Fruit fly (Drosophila melanogaster) whole organism, prepupa: ENCODE results near the gene ghi.

Source experiments
- CG10631 ChIP-seq: fragments of 200-800 bp; sonication (Bioruptor generic); optimal IDR thresholded peaks from 2 replicates; lab custom pipeline; 2016; ENCODE audit warnings: missing biosample characterization, missing genetic modification characterization
- CG10669 ChIP-seq: fragments of 200-800 bp; sonication (Bioruptor generic); optimal IDR thresholded peaks from 3 replicates; lab custom pipeline; 2018; ENCODE audit warnings: missing biosample characterization, mild to moderate bottlenecking, missing genetic modification characterization, moderate library complexity
- CG11294 ChIP-seq: fragments of 200-800 bp; sonication (Bioruptor generic); IDR thresholded peaks from 2 replicates; pipeline ENCODE4 v1.3.6; 2022; ENCODE audit warnings: missing biosample characterization, missing genetic modification characterization
- CG11762 ChIP-seq: fragments of 200-800 bp; sonication (Bioruptor generic); optimal IDR thresholded peaks from 3 replicates; lab custom pipeline; 2016; ENCODE audit warnings: missing biosample characterization, missing genetic modification characterization; ENCODE audit not compliant: insufficient read depth
- CG11902 ChIP-seq: fragments of 200-800 bp; sonication (Bioruptor generic); optimal IDR thresholded peaks from 3 replicates; lab custom pipeline; 2016; ENCODE audit warnings: missing biosample characterization, missing genetic modification characterization
- CG15336 ChIP-seq: fragments of 200-800 bp; sonication (Bioruptor generic); IDR thresholded peaks from 2 replicates; pipeline ENCODE4 v1.3.6; 2022; ENCODE audit warnings: missing biosample characterization, missing genetic modification characterization
- CG1621 ChIP-seq: fragments of 200-800 bp; sonication (Bioruptor generic); optimal IDR thresholded peaks from 3 replicates; lab custom pipeline; 2018; ENCODE audit warnings: missing biosample characterization, mild to moderate bottlenecking, missing genetic modification characterization
- CG3032 ChIP-seq: fragments of 200-800 bp; optimal IDR thresholded peaks from 2 replicates; lab custom pipeline; 2019; ENCODE audit warnings: missing biosample characterization, mild to moderate bottlenecking, missing genetic modification characterization, moderate library complexity
- CG31627 ChIP-seq: fragments of 200-800 bp; sonication (Bioruptor generic); optimal IDR thresholded peaks from 3 replicates; lab custom pipeline; 2016; ENCODE audit warnings: missing biosample characterization, missing genetic modification characterization
- CG34406 ChIP-seq: fragments of 200-800 bp; sonication (Bioruptor generic); optimal IDR thresholded peaks from 3 replicates; lab custom pipeline; 2016; ENCODE audit warnings: missing biosample characterization, missing genetic modification characterization
- CG4318 ChIP-seq: fragments of 200-800 bp; sonication (Bioruptor generic); optimal IDR thresholded peaks from 3 replicates; lab custom pipeline; 2017; ENCODE audit warnings: missing biosample characterization, mild to moderate bottlenecking, missing genetic modification characterization
- CG6163 ChIP-seq: fragments of 200-800 bp; sonication (Bioruptor generic); IDR thresholded peaks from 3 replicates; pipeline ENCODE4 v1.3.6; 2022; ENCODE audit warnings: missing biosample characterization, missing genetic modification characterization
- CG6276 ChIP-seq: fragments of 200-800 bp; sonication (Bioruptor generic); optimal IDR thresholded peaks from 2 replicates; lab custom pipeline; 2017; ENCODE audit warnings: missing biosample characterization, mild to moderate bottlenecking, missing genetic modification characterization
- CG6808 ChIP-seq: fragments of 200-800 bp; sonication (Bioruptor generic); optimal IDR thresholded peaks from 3 replicates; lab custom pipeline; 2017; ENCODE audit warnings: missing biosample characterization, missing genetic modification characterization, mild to moderate bottlenecking, moderate library complexity, missing genetic modification reagents
- CG6854 ChIP-seq: fragments of 200-800 bp; sonication (Bioruptor generic); optimal IDR thresholded peaks from 2 replicates; lab custom pipeline; 2017; ENCODE audit warnings: missing biosample characterization, mild to moderate bottlenecking, missing genetic modification characterization
- CG7368 ChIP-seq: fragments of 200-800 bp; sonication (Bioruptor generic); optimal IDR thresholded peaks from 3 replicates; lab custom pipeline; 2016; ENCODE audit warnings: missing biosample characterization, missing genetic modification characterization
- CG8119 ChIP-seq: fragments of 200-800 bp; sonication (Bioruptor generic); IDR thresholded peaks from 3 replicates; pipeline ENCODE4 v1.3.6; 2022; ENCODE audit warnings: missing biosample characterization, missing genetic modification characterization
- CG8632 ChIP-seq: fragments of 200-800 bp; sonication (Bioruptor generic); optimal IDR thresholded peaks from 3 replicates; lab custom pipeline; 2016; ENCODE audit warnings: missing biosample characterization, missing genetic modification characterization
- CG9139 ChIP-seq: fragments of 200-800 bp; sonication (Bioruptor generic); optimal IDR thresholded peaks from 3 replicates; lab custom pipeline; 2017; ENCODE audit warnings: missing biosample characterization, mild to moderate bottlenecking, missing genetic modification characterization
- Eip75B ChIP-seq: fragments of 200-800 bp; sonication (Bioruptor generic); optimal IDR thresholded peaks from 3 replicates; lab custom pipeline; 2016; ENCODE audit warnings: missing biosample characterization, missing genetic modification characterization
- Eip78C ChIP-seq: fragments of 200-800 bp; sonication (Bioruptor generic); peaks from one replicate; lab custom pipeline; 2016; ENCODE audit warnings: missing biosample characterization, missing genetic modification characterization
- Eip93F ChIP-seq: fragments of 200-800 bp; sonication (Bioruptor generic); optimal IDR thresholded peaks from 2 replicates; lab custom pipeline; 2016; ENCODE audit warnings: missing biosample characterization, mild to moderate bottlenecking, missing genetic modification characterization
- Ets21C ChIP-seq: fragments of 200-800 bp; sonication (Bioruptor generic); optimal IDR thresholded peaks from 3 replicates; lab custom pipeline; 2016; ENCODE audit warnings: missing biosample characterization, missing genetic modification characterization
- Ets96B ChIP-seq: fragments of 200-800 bp; optimal IDR thresholded peaks from 2 replicates; lab custom pipeline; 2019; ENCODE audit warnings: missing biosample characterization, mild to moderate bottlenecking, missing genetic modification characterization, moderate library complexity
- Gug ChIP-seq: fragments of 200-800 bp; sonication (Bioruptor generic); IDR thresholded peaks from 2 replicates; pipeline ENCODE4 v1.3.6; 2022; ENCODE audit warnings: missing biosample characterization, missing genetic modification characterization
- Hr39 ChIP-seq: fragments of 200-800 bp; sonication (Bioruptor generic); optimal IDR thresholded peaks from 2 replicates; lab custom pipeline; 2016; ENCODE audit warnings: missing biosample characterization, missing genetic modification characterization
- Lpt ChIP-seq: fragments of 200-800 bp; sonication (Bioruptor generic); optimal IDR thresholded peaks from 3 replicates; lab custom pipeline; 2016; ENCODE audit warnings: missing biosample characterization, missing genetic modification characterization
- Met ChIP-seq: fragments of 200-800 bp; sonication (Bioruptor generic); optimal IDR thresholded peaks from 3 replicates; lab custom pipeline; 2016; ENCODE audit warnings: missing biosample characterization, missing genetic modification characterization
- OdsH ChIP-seq: fragments of 200-800 bp; sonication (Bioruptor generic); optimal IDR thresholded peaks from 3 replicates; lab custom pipeline; 2016; ENCODE audit warnings: missing biosample characterization, missing genetic modification characterization
- Smox ChIP-seq: fragments of 200-800 bp; sonication (Bioruptor generic); optimal IDR thresholded peaks from 3 replicates; lab custom pipeline; 2016; ENCODE audit warnings: missing biosample characterization, missing genetic modification characterization
- Sox102F ChIP-seq: fragments of 200-800 bp; sonication (Bioruptor generic); optimal IDR thresholded peaks from 2 replicates; lab custom pipeline; 2016; ENCODE audit warnings: missing biosample characterization, mild to moderate bottlenecking, missing genetic modification characterization
- Sox14 ChIP-seq: fragments of 200-800 bp; sonication (Bioruptor generic); optimal IDR thresholded peaks from 3 replicates; lab custom pipeline; 2016; ENCODE audit warnings: missing biosample characterization, missing genetic modification characterization
- Sox15 ChIP-seq: fragments of 200-800 bp; sonication (Bioruptor generic); optimal IDR thresholded peaks from 3 replicates; lab custom pipeline; 2016; ENCODE audit warnings: missing biosample characterization, missing genetic modification characterization
- achi ChIP-seq: fragments of 200-800 bp; sonication (Bioruptor generic); optimal IDR thresholded peaks from 3 replicates; lab custom pipeline; 2016; ENCODE audit warnings: missing biosample characterization, missing genetic modification characterization
- acj6 ChIP-seq: fragments of 200-800 bp; sonication (Bioruptor generic); optimal IDR thresholded peaks from 3 replicates; lab custom pipeline; 2016; ENCODE audit warnings: missing biosample characterization, missing genetic modification characterization
- cyc ChIP-seq: fragments of 200-800 bp; sonication (Bioruptor generic); optimal IDR thresholded peaks from 3 replicates; lab custom pipeline; 2016; ENCODE audit warnings: missing biosample characterization, missing genetic modification characterization
- dac ChIP-seq: fragments of 200-800 bp; sonication (Bioruptor generic); optimal IDR thresholded peaks from 2 replicates; lab custom pipeline; 2017; ENCODE audit warnings: missing biosample characterization, mild to moderate bottlenecking, missing genetic modification characterization
- dsx ChIP-seq: fragments of 200-800 bp; optimal IDR thresholded peaks from 3 replicates; lab custom pipeline; 2019; ENCODE audit warnings: missing biosample characterization, mild to moderate bottlenecking, missing genetic modification characterization, moderate library complexity; ENCODE audit not compliant: poor library complexity, severe bottlenecking
- eg ChIP-seq: fragments of 200-800 bp; sonication (Bioruptor generic); IDR thresholded peaks from 3 replicates; pipeline ENCODE4 v1.3.6; 2022; ENCODE audit warnings: missing biosample characterization, missing genetic modification characterization
- fd59A ChIP-seq: fragments of 200-800 bp; sonication (Bioruptor generic); optimal IDR thresholded peaks from 2 replicates; lab custom pipeline; 2017; ENCODE audit warnings: missing biosample characterization, mild to moderate bottlenecking, missing genetic modification characterization, missing genetic modification reagents
- fd85E ChIP-seq: fragments of 200-800 bp; sonication (Bioruptor generic); optimal IDR thresholded peaks from 3 replicates; lab custom pipeline; 2016; ENCODE audit warnings: missing biosample characterization, missing genetic modification characterization
- fkh ChIP-seq: fragments of 200-800 bp; sonication (Bioruptor generic); optimal IDR thresholded peaks from 3 replicates; lab custom pipeline; 2017; ENCODE audit warnings: missing biosample characterization, mild to moderate bottlenecking, missing genetic modification characterization, moderate library complexity
- lz ChIP-seq: fragments of 200-800 bp; sonication (Bioruptor generic); optimal IDR thresholded peaks from 3 replicates; lab custom pipeline; 2016; ENCODE audit warnings: missing biosample characterization, missing genetic modification characterization
- net ChIP-seq: fragments of 200-800 bp; sonication (Bioruptor generic); optimal IDR thresholded peaks from 3 replicates; lab custom pipeline; 2016; ENCODE audit warnings: missing biosample characterization, missing genetic modification characterization
- pdm3 ChIP-seq: fragments of 200-800 bp; sonication (Bioruptor generic); optimal IDR thresholded peaks from 3 replicates; lab custom pipeline; 2016; ENCODE audit warnings: missing biosample characterization, missing genetic modification characterization
- salr ChIP-seq, 2 experiments: fragments of 200-800 bp; sonication (Bioruptor generic); optimal IDR thresholded peaks; 3 replicates each; lab custom pipeline; 2016 to 2018; ENCODE audit warnings: missing biosample characterization in 2 of 2, missing genetic modification characterization in 2 of 2, mild to moderate bottlenecking in 1 of 2
- spab ChIP-seq: fragments of 200-800 bp; sonication (Bioruptor generic); optimal IDR thresholded peaks from 2 replicates; lab custom pipeline; 2017; ENCODE audit warnings: missing biosample characterization, mild to moderate bottlenecking, missing genetic modification characterization, missing genetic modification reagents
- ss ChIP-seq, 2 experiments: fragments of 200-800 bp; sonication (Bioruptor generic); optimal IDR thresholded peaks; 2 replicates in 1 of 2; 3 replicates in 1 of 2; lab custom pipeline; 2017 to 2018; ENCODE audit warnings: mild to moderate bottlenecking in 2 of 2, missing biosample characterization in 2 of 2, missing genetic modification characterization in 2 of 2, moderate library complexity in 1 of 2
- svp ChIP-seq: fragments of 200-800 bp; sonication (Bioruptor generic); peaks from one replicate; lab custom pipeline; 2016; ENCODE audit warnings: missing biosample characterization, missing genetic modification characterization
- topi ChIP-seq: fragments of 200-800 bp; sonication (Bioruptor generic); optimal IDR thresholded peaks from 3 replicates; lab custom pipeline; 2016; ENCODE audit warnings: missing biosample characterization, missing genetic modification characterization

The ghi gene

dm6 chr3L:9429665-9430607, 21.7 kb upstream of the ghi start, which contains the start of the genes RpS17 and MTF-1:
Gene RpS17, minus strand, starts transcription at chr3L:9429821.
Gene MTF-1, plus strand, starts transcription at chr3L:9430312.
- TF ChIP-seq Met (peak; percentile 67), cyc (GFP tag; lab: Kevin White, UChicago) (peak; percentile 40), achi (GFP tag; lab: Kevin White, UChicago) (peak; percentile 48), Smox (GFP tag; lab: Kevin White, UChicago) (peak; percentile 54), Eip75B (GFP tag; lab: Kevin White, UChicago) (peak; percentile 50), CG31627 (GFP tag; lab: Kevin White, UChicago) (peak; percentile 35), CG7368 (peak; percentile 11), OdsH (GFP tag; lab: Kevin White, UChicago) (peak; percentile 34), CG10631 (GFP tag; lab: Kevin White, UChicago) (no peak), lz (peak; percentile 65), CG15336 (GFP tag; lab: Robert Waterston, UW) (0 out of 2 replicates have a peak, but pooled peaks have one; percentile 26), Gug (GFP tag; lab: Robert Waterston, UW) (no peak), Hr39 (GFP tag; lab: Kevin White, UChicago) (peak; percentile 51), Ets21C (GFP tag; lab: Kevin White, UChicago) (no peak), CG1621 (tag; lab: Kevin White, UChicago) (peak; percentile 53), dsx (GFP tag; lab: Kevin White, UChicago) (peak; percentile 11), topi (peak; percentile 54), CG11902 (no peak), Sox15 (no peak), Sox14 (GFP tag; lab: Kevin White, UChicago) (peak; percentile 24), CG3032 (tag; lab: Kevin White, UChicago) (no peak), dac (GFP tag; lab: Kevin White, UChicago) (no peak), salr (GFP tag; optimal IDR thresholded peaks at IDR 0.05; lab: Kevin White, UChicago) (peak in 1 of 2 experiments; percentile 56), CG6808 (GFP tag; lab: Kevin White, UChicago) (peak; percentile 32), Eip93F (GFP tag; lab: Kevin White, UChicago) (no peak), CG9139 (GFP tag; lab: Kevin White, UChicago) (peak; percentile 57), svp (GFP tag; lab: Kevin White, UChicago) (peak; percentile 77), CG10669 (GFP tag; lab: Kevin White, UChicago) (peak; percentile 24), CG11762 (GFP tag; lab: Kevin White, UChicago) (no peak), spab (GFP tag; lab: Kevin White, UChicago) (no peak), eg (GFP tag; lab: Robert Waterston, UW) (peak; percentile 59), CG6854 (peak; percentile 82), CG8632 (peak; percentile 18), CG6276 (GFP tag; lab: Kevin White, UChicago) (no peak), pdm3 (GFP tag; lab: Kevin White, UChicago) (peak; percentile 40), acj6 (GFP tag; lab: Kevin White, UChicago) (peak; percentile 55), Eip78C (peak; percentile 75), net (peak; percentile 47), CG4318 (GFP tag; lab: Kevin White, UChicago) (no peak), fkh (GFP tag; lab: Kevin White, UChicago) (no peak), Lpt (GFP tag; lab: Kevin White, UChicago) (no peak), CG8119 (peak; percentile 40; the same call in 1 of the 3 replicates), CG6163 (GFP tag; lab: Robert Waterston, UW) (peak; percentile 27; the same call in 2 of the 3 replicates), CG11294 (GFP tag; lab: Robert Waterston, UW) (no peak), fd59A (GFP tag; lab: Kevin White, UChicago) (no peak), ss (GFP tag; optimal IDR thresholded peaks at IDR 0.05; lab: Kevin White, UChicago) (peak; percentile 53 to 57), Ets96B (tag; lab: Kevin White, UChicago) (peak; percentile 6), fd85E (no peak), Sox102F (GFP tag; lab: Kevin White, UChicago) (peak; percentile 59), CG34406 (GFP tag; lab: Kevin White, UChicago) (peak; percentile 54)
